Worm (Caenorhabditis elegans) whole organism, L1 larva: Measurements from ENCODE around the gene sel-1.

ENCODE experiments used
- C16A3.4 ChIP-seq: fragments of 150-350 bp; optimal IDR thresholded peaks from 2 replicates; lab custom pipeline; 2014; ENCODE audit warnings: missing biosample characterization, missing genetic modification characterization
- F16B12.6 ChIP-seq: fragments of 150-350 bp; optimal IDR thresholded peaks from 2 replicates; lab custom pipeline; 2014; ENCODE audit warnings: missing biosample characterization, missing genetic modification characterization
- Y116A8C.19 ChIP-seq: sonication (generic microtip); optimal IDR thresholded peaks from 2 replicates; lab custom pipeline; 2016; ENCODE audit warnings: missing compliant biosample characterization, missing genetic modification characterization, borderline replicate concordance
- alr-1 ChIP-seq: fragments of 200-800 bp; sonication (Bioruptor generic); optimal IDR thresholded peaks from 2 replicates; lab custom pipeline; 2018; ENCODE audit warnings: borderline replicate concordance, mild to moderate bottlenecking, missing genetic modification characterization, missing compliant biosample characterization
- ama-1 ChIP-seq: fragments of 150-350 bp; optimal IDR thresholded peaks from 2 replicates; lab custom pipeline; 2014
- blmp-1 ChIP-seq: fragments of 150-350 bp; optimal IDR thresholded peaks from 2 replicates; lab custom pipeline; 2014; ENCODE audit warnings: missing biosample characterization, missing genetic modification characterization
- ceh-63 ChIP-seq: fragments of 200-800 bp; sonication (Bioruptor generic); optimal IDR thresholded peaks from 2 replicates; lab custom pipeline; 2018; ENCODE audit warnings: mild to moderate bottlenecking, missing genetic modification characterization, missing compliant biosample characterization
- ceh-8 ChIP-seq: fragments of 200-800 bp; sonication (Bioruptor generic); optimal IDR thresholded peaks from 2 replicates; lab custom pipeline; 2018; ENCODE audit warnings: mild to moderate bottlenecking, missing genetic modification characterization, moderate library complexity, missing compliant biosample characterization
- ceh-82 ChIP-seq, 3 experiments: fragments of 150-350 bp in 1 of 3; sonication (generic microtip) in 2 of 3; optimal IDR thresholded peaks; 2 replicates each; lab custom pipeline; 2014 to 2017; ENCODE audit warnings: missing biosample characterization in 3 of 3, missing genetic modification characterization in 3 of 3
- ceh-90 ChIP-seq: sonication (generic microtip); optimal IDR thresholded peaks from 2 replicates; lab custom pipeline; 2016; ENCODE audit warnings: missing genetic modification characterization, missing compliant biosample characterization
- ces-1 ChIP-seq: fragments of 150-350 bp; optimal IDR thresholded peaks from 2 replicates; lab custom pipeline; 2014; ENCODE audit warnings: missing biosample characterization, missing genetic modification reagents, missing genetic modification characterization
- dpl-1 ChIP-seq, 3 experiments: fragments of 150-350 bp in 2 of 3; sonication (generic microtip) in 1 of 3; optimal IDR thresholded peaks; 2 replicates each; lab custom pipeline; 2014 to 2017; ENCODE audit warnings: missing biosample characterization in 3 of 3, missing genetic modification characterization in 3 of 3, missing genetic modification reagents in 3 of 3
- egl-13 ChIP-seq: sonication (generic microtip); optimal IDR thresholded peaks from 2 replicates; lab custom pipeline; 2016; ENCODE audit warnings: missing genotype, missing genetic modification reagents, missing genetic modification characterization, missing compliant biosample characterization
- elt-2 ChIP-seq: sonication (generic microtip); optimal IDR thresholded peaks from 2 replicates; lab custom pipeline; 2016; ENCODE audit warnings: missing genetic modification characterization, mild to moderate bottlenecking, inconsistent platforms, missing compliant biosample characterization, missing genetic modification reagents
- elt-3 ChIP-seq, 6 experiments: fragments of 150-350 bp in 1 of 6; sonication (generic microtip); optimal IDR thresholded peaks; 2 replicates each; lab custom pipeline; 2017 to 2018; ENCODE audit warnings: missing biosample characterization in 6 of 6, missing genetic modification characterization in 6 of 6, inconsistent platforms in 1 of 6
- ets-5 ChIP-seq: fragments of 200-800 bp; sonication (Bioruptor generic); IDR thresholded peaks from 2 replicates; pipeline ENCODE4 v1.3.6; 2022; ENCODE audit warnings: missing genetic modification characterization, missing compliant biosample characterization
- fkh-10 ChIP-seq: sonication (generic microtip); optimal IDR thresholded peaks from 2 replicates; lab custom pipeline; 2017; ENCODE audit warnings: missing biosample characterization, missing genetic modification reagents, missing genetic modification characterization
- fkh-8 ChIP-seq: sonication (generic microtip); optimal IDR thresholded peaks from 2 replicates; lab custom pipeline; 2016; ENCODE audit warnings: mild to moderate bottlenecking, missing genetic modification characterization, missing compliant biosample characterization
- fos-1 ChIP-seq: fragments of 150-350 bp; optimal IDR thresholded peaks from 2 replicates; lab custom pipeline; 2014; ENCODE audit warnings: missing biosample characterization, missing genetic modification characterization
- hlh-4 ChIP-seq: sonication (generic microtip); optimal IDR thresholded peaks from 2 replicates; lab custom pipeline; 2016; ENCODE audit warnings: mild to moderate bottlenecking, missing genetic modification characterization, missing compliant biosample characterization
- hpl-2 ChIP-seq: fragments of 150-350 bp; optimal IDR thresholded peaks from 2 replicates; lab custom pipeline; 2014; ENCODE audit warnings: missing biosample characterization, missing genetic modification reagents, missing genetic modification characterization
- irx-1 ChIP-seq: sonication (generic microtip); optimal IDR thresholded peaks from 2 replicates; lab custom pipeline; 2016; ENCODE audit warnings: missing genetic modification characterization, missing compliant biosample characterization
- jun-1 ChIP-seq: fragments of 150-350 bp; optimal IDR thresholded peaks from 2 replicates; lab custom pipeline; 2014; ENCODE audit warnings: missing biosample characterization, missing genetic modification reagents, missing genetic modification characterization
- lin-13 ChIP-seq: fragments of 150-350 bp; optimal IDR thresholded peaks from 2 replicates; lab custom pipeline; 2014; ENCODE audit warnings: missing biosample characterization, missing genetic modification reagents, missing genetic modification characterization
- lin-14 ChIP-seq: fragments of 200-800 bp; sonication (Bioruptor generic); optimal IDR thresholded peaks from 2 replicates; lab custom pipeline; 2018; ENCODE audit warnings: mild to moderate bottlenecking, missing genetic modification characterization, moderate library complexity, missing compliant biosample characterization
- lin-15B ChIP-seq: fragments of 150-350 bp; sonication (generic microtip); optimal IDR thresholded peaks from 3 replicates; lab custom pipeline; 2014; ENCODE audit warnings: missing biosample characterization, missing genetic modification characterization
- lin-35 ChIP-seq, 2 experiments: fragments of 150-350 bp; optimal IDR thresholded peaks; 2 replicates each; lab custom pipeline; 2014; ENCODE audit warnings: missing biosample characterization in 2 of 2, missing genetic modification characterization in 2 of 2, missing genetic modification reagents in 2 of 2
- lin-39 ChIP-seq: fragments of 150-350 bp; optimal IDR thresholded peaks from 2 replicates; lab custom pipeline; 2014; ENCODE audit warnings: missing biosample characterization, missing genetic modification reagents, missing genetic modification characterization
- lir-3 ChIP-seq: sonication (generic microtip); optimal IDR thresholded peaks from 2 replicates; lab custom pipeline; 2016; ENCODE audit warnings: mild to moderate bottlenecking, missing genetic modification characterization, moderate library complexity, missing compliant biosample characterization; ENCODE audit not compliant: poor library complexity
- lsy-2 ChIP-seq, 2 experiments: fragments of 150-350 bp; optimal IDR thresholded peaks; 2 replicates each; lab custom pipeline; 2014; ENCODE audit warnings: missing biosample characterization in 2 of 2, missing genetic modification characterization in 2 of 2
- mef-2 ChIP-seq: fragments of 150-350 bp; optimal IDR thresholded peaks from 2 replicates; lab custom pipeline; 2014; ENCODE audit warnings: missing biosample characterization, missing genetic modification characterization
- mep-1 ChIP-seq: fragments of 150-350 bp; optimal IDR thresholded peaks from 2 replicates; lab custom pipeline; 2014; ENCODE audit warnings: missing biosample characterization, missing genetic modification characterization
- nhr-19 ChIP-seq: fragments of 200-800 bp; sonication (Bioruptor generic); conservative IDR thresholded peaks from 2 replicates; pipeline ENCODE4 v1.3.6; 2022; ENCODE audit warnings: missing genetic modification characterization, missing compliant biosample characterization
- nhr-20 ChIP-seq: sonication (generic microtip); optimal IDR thresholded peaks from 2 replicates; lab custom pipeline; 2016; ENCODE audit warnings: mild to moderate bottlenecking, missing genetic modification characterization, missing compliant biosample characterization
- nhr-28 ChIP-seq: fragments of 150-350 bp; optimal IDR thresholded peaks from 2 replicates; lab custom pipeline; 2014; ENCODE audit warnings: missing biosample characterization, missing genetic modification characterization
- nhr-47 ChIP-seq: sonication (generic microtip); optimal IDR thresholded peaks from 2 replicates; lab custom pipeline; 2016; ENCODE audit warnings: mild to moderate bottlenecking, missing genetic modification characterization, moderate library complexity, missing compliant biosample characterization
- nhr-76 ChIP-seq: sonication (generic microtip); optimal IDR thresholded peaks from 2 replicates; lab custom pipeline; 2017; ENCODE audit warnings: missing biosample characterization, missing genetic modification characterization
- nhr-84 ChIP-seq: sonication (generic microtip); optimal IDR thresholded peaks from 2 replicates; lab custom pipeline; 2017; ENCODE audit warnings: missing biosample characterization, missing genetic modification characterization
- nhr-90 ChIP-seq: sonication (generic microtip); optimal IDR thresholded peaks from 2 replicates; lab custom pipeline; 2016; ENCODE audit warnings: mild to moderate bottlenecking, missing genetic modification characterization, missing compliant biosample characterization; ENCODE audit not compliant: poor library complexity
- pax-3 ChIP-seq: fragments of 200-800 bp; sonication (Bioruptor generic); optimal IDR thresholded peaks from 2 replicates; lab custom pipeline; 2018; ENCODE audit warnings: mild to moderate bottlenecking, missing genetic modification characterization, moderate library complexity, missing compliant biosample characterization
- snpc-4 ChIP-seq: fragments of 150-350 bp; optimal IDR thresholded peaks from 2 replicates; lab custom pipeline; 2014; ENCODE audit warnings: missing biosample characterization, missing genetic modification characterization
- snu-23 ChIP-seq: sonication (generic microtip); optimal IDR thresholded peaks from 2 replicates; lab custom pipeline; 2016; ENCODE audit warnings: missing genetic modification characterization, missing compliant biosample characterization
- sptf-1 ChIP-seq: fragments of 150-350 bp; optimal IDR thresholded peaks from 2 replicates; lab custom pipeline; 2014; ENCODE audit warnings: missing biosample characterization, missing genetic modification characterization
- swsn-7 ChIP-seq: sonication (generic microtip); optimal IDR thresholded peaks from 2 replicates; lab custom pipeline; 2016; ENCODE audit warnings: missing genetic modification characterization, missing compliant biosample characterization
- tlp-1 ChIP-seq: fragments of 150-350 bp; optimal IDR thresholded peaks from 2 replicates; lab custom pipeline; 2014; ENCODE audit warnings: missing biosample characterization, missing genetic modification characterization
- unc-130 ChIP-seq: fragments of 150-350 bp; optimal IDR thresholded peaks from 2 replicates; lab custom pipeline; 2017; ENCODE audit warnings: missing biosample characterization, missing genetic modification characterization, inconsistent platforms
- unc-30 ChIP-seq: sonication (generic microtip); optimal IDR thresholded peaks from 2 replicates; lab custom pipeline; 2017; ENCODE audit warnings: missing biosample characterization, missing genetic modification characterization
- unc-62 ChIP-seq: fragments of 150-350 bp; optimal IDR thresholded peaks from 2 replicates; lab custom pipeline; 2014; ENCODE audit warnings: missing biosample characterization, missing genetic modification reagents, missing genetic modification characterization
- unc-86 ChIP-seq: sonication (generic microtip); optimal IDR thresholded peaks from 2 replicates; lab custom pipeline; 2016; ENCODE audit warnings: missing genetic modification characterization, missing compliant biosample characterization
- vab-15 ChIP-seq: sonication (generic microtip); optimal IDR thresholded peaks from 2 replicates; lab custom pipeline; 2017; ENCODE audit warnings: missing genotype, mild to moderate bottlenecking, missing genetic modification characterization, missing compliant biosample characterization
- xbp-1 ChIP-seq: sonication (generic microtip); optimal IDR thresholded peaks from 2 replicates; lab custom pipeline; 2016; ENCODE audit warnings: missing genetic modification characterization, missing compliant biosample characterization
- zag-1 ChIP-seq: fragments of 150-350 bp; optimal IDR thresholded peaks from 2 replicates; lab custom pipeline; 2014; ENCODE audit warnings: missing biosample characterization, missing genetic modification characterization
- zip-4 ChIP-seq: fragments of 200-800 bp; sonication (Bioruptor generic); optimal IDR thresholded peaks from 2 replicates; lab custom pipeline; 2018; ENCODE audit warnings: mild to moderate bottlenecking, missing genetic modification characterization, moderate library complexity, missing compliant biosample characterization
- ztf-11 ChIP-seq, 2 experiments: sonication (generic microtip); optimal IDR thresholded peaks; 2 replicates each; lab custom pipeline; 2016 to 2017; ENCODE audit warnings: missing genetic modification characterization in 2 of 2, missing biosample characterization in 1 of 2, missing compliant biosample characterization in 1 of 2

sel-1 gene

DNA sequence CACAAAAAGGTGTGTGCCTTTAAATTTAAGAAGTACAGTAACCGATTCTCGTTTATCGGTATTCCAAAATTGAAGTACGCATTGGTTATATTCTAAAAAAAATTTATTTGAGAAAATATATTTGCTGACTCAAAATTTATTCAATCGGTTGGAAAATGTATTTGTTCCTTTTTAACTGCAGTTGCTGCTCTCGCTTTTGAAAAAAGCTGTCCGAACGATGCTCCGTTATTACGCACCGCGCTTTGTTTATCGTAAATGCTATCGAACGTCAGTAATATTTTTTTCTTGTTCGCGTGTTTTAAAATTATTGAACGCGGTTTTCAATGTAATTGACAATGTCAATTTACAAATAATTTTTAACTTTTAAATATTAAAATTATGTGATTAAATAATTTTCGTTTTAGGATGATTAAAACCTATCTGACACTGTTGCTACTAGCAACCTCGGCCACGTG is at the start of gene sel-1:
Gene sel-1 (plus strand): TSS at position 405 of the 455 bp plus-strand sequence.
- TF ChIP-seq unc-62 (GFP tag; lab: Kevin White, UChicago) (no peak), swsn-7 (peak; percentile 25), snu-23 (GFP tag; lab: Kevin White, UChicago) (peak; percentile 36), lir-3 (tag; lab: Kevin White, UChicago) (no peak), tlp-1 (tag; lab: Kevin White, UChicago) (no peak), xbp-1 (tag; lab: Kevin White, UChicago) (peak; percentile 66), ceh-90 (tag; lab: Kevin White, UChicago) (no peak), lin-14 (GFP tag; lab: Kevin White, UChicago) (no peak), lsy-2 (tag; optimal IDR thresholded peaks at IDR 0.05; lab: Kevin White, UChicago) (peak; percentile 33 to 47), nhr-84 (tag; lab: Kevin White, UChicago) (no peak), unc-86 (tag; lab: Kevin White, UChicago) (no peak), ama-1 (no peak), hlh-4 (tag; lab: Kevin White, UChicago) (no peak), fkh-10 (GFP tag; lab: Kevin White, UChicago) (no peak), C16A3.4 (no peak), ceh-82 (tag; optimal IDR thresholded peaks at IDR 0.05; lab: Kevin White, UChicago) (no peak), F16B12.6 (tag; lab: Kevin White, UChicago) (peak; percentile 1), elt-2 (tag; lab: Kevin White, UChicago) (no peak), lin-13 (GFP tag; lab: Kevin White, UChicago) (no peak), dpl-1 (GFP tag; optimal IDR thresholded peaks at IDR 0.05; lab: Kevin White, UChicago) (peak in 1 of 3 experiments; percentile 37), pax-3 (tag; lab: Kevin White, UChicago) (no peak), unc-130 (no peak), egl-13 (tag; lab: Kevin White, UChicago) (no peak), Y116A8C.19 (no peak), lin-15B (tag; lab: Kevin White, UChicago) (no peak), hpl-2 (no peak), nhr-19 (GFP tag; lab: Robert Waterston, UW) (peak; percentile 22), mef-2 (tag; lab: Kevin White, UChicago) (no peak), zag-1 (tag; lab: Kevin White, UChicago) (no peak), vab-15 (tag; lab: Kevin White, UChicago) (no peak), jun-1 (tag; lab: Kevin White, UChicago) (no peak), alr-1 (no peak), zip-4 (no peak), sptf-1 (no peak), nhr-20 (peak; percentile 12), nhr-90 (peak; percentile 29), elt-3 (tag; optimal IDR thresholded peaks at IDR 0.05; lab: Kevin White, UChicago) (no peak), fkh-8 (tag; lab: Kevin White, UChicago) (no peak), nhr-28 (no peak), ces-1 (GFP tag; lab: Kevin White, UChicago) (no peak), ceh-8 (no peak), lin-39 (tag; lab: Kevin White, UChicago) (no peak), mep-1 (peak; percentile 42), nhr-47 (tag; lab: Kevin White, UChicago) (peak; percentile 2), irx-1 (tag; lab: Kevin White, UChicago) (no peak), blmp-1 (tag; lab: Kevin White, UChicago) (peak; percentile 30), fos-1 (tag; lab: Kevin White, UChicago) (no peak), ztf-11 (tag; optimal IDR thresholded peaks at IDR 0.05; lab: Kevin White, UChicago) (no peak), nhr-76 (no peak), ceh-63 (no peak), snpc-4 (tag; lab: Kevin White, UChicago) (no peak), lin-35 (GFP tag; optimal IDR thresholded peaks at IDR 0.05; lab: Kevin White, UChicago) (peak; percentile 3 to 50), unc-30 (tag; lab: Kevin White, UChicago) (no peak), ets-5 (GFP tag; lab: Robert Waterston, UW) (no peak)
